Fruit fly (Drosophila melanogaster) whole organism, wandering third instar larva: ENCODE results near the gene Pgant2.

Source experiments
- Hr78 ChIP-seq: fragments of >200 bp; optimal IDR thresholded peaks from 2 replicates; lab custom pipeline; 2017; ENCODE audit warnings: missing biosample characterization, missing genetic modification characterization
- dl ChIP-seq, 2 experiments: fragments of 175-275, 200-275 bp in 1 of 2; fragments of 200-275 bp in 1 of 2; sonication (Bioruptor generic); optimal IDR thresholded peaks; lab custom pipeline; 2018; ENCODE audit warnings: mild to moderate bottlenecking in 2 of 2, missing biosample characterization in 2 of 2, missing genetic modification characterization in 2 of 2, moderate library complexity in 2 of 2; ENCODE audit not compliant: partially characterized antibody in 2 of 2, insufficient read depth in 1 of 2
- h ChIP-seq: fragments of 200-800 bp; sonication (Bioruptor generic); optimal IDR thresholded peaks from 3 replicates; lab custom pipeline; 2016; ENCODE audit warnings: missing biosample characterization, mild to moderate bottlenecking, missing genetic modification characterization

dm6 chr2L:3428419-3429097 is 2.0 kb upstream of the Pgant2 start:
- TF ChIP-seq h (no peak), dl (GFP tag; optimal IDR thresholded peaks at IDR 0.05; lab: Kevin White, UChicago; ENCODE audit: insufficient read depth in 1 of 2, partially characterized antibody in 2 of 2) (no peak), Hr78 (GFP tag; lab: Kevin White, UChicago) (no peak)
